ENCODE assay signal across 4 fruit fly cellular contexts in genomic region chr3R:19223369-19223768, dm6.
TF ChIP-seq lines count a peak whose summit lies in the region.

No protein-coding gene starts in this region.

- no peak for TF ChIP-seq CTCF in whole organism, embryonic (GFP tag; optimal IDR thresholded peaks at IDR 0.05; lab: Kevin White, UChicago)

TF ChIP-seq in whole organism, adult, 20 proteins besides CTCF, POLR2A, EP300 and RAD21:
- TF ChIP-seq CG7101 (tag; optimal IDR thresholded peaks at IDR 0.05; lab: Kevin White, UChicago) = no peak
- TF ChIP-seq Mnt (GFP tag; optimal IDR thresholded peaks at IDR 0.05; lab: Kevin White, UChicago) = peak; percentile 35
- peak; percentile 5 for TF ChIP-seq pad (GFP tag; optimal IDR thresholded peaks at IDR 0.05; lab: Kevin White, UChicago)
- peak; percentile 22 for TF ChIP-seq cic (GFP tag; optimal IDR thresholded peaks at IDR 0.05; lab: Kevin White, UChicago)
- no peak for TF ChIP-seq tj (GFP tag; optimal IDR thresholded peaks at IDR 0.05; lab: Kevin White, UChicago)
- TF ChIP-seq Crg-1 (GFP tag; optimal IDR thresholded peaks at IDR 0.05; lab: Kevin White, UChicago) = no peak
- no peak for TF ChIP-seq CG11617 (GFP tag; optimal IDR thresholded peaks at IDR 0.05; lab: Kevin White, UChicago)

TF ChIP-seq in whole organism, embryonic, 481 proteins besides CTCF, POLR2A, EP300 and RAD21 (continues in another document):
- TF ChIP-seq tin (GFP tag; optimal IDR thresholded peaks at IDR 0.05; lab: Kevin White, UChicago) (no peak), CG4617 (GFP tag; optimal IDR thresholded peaks at IDR 0.05; lab: Kevin White, UChicago; ENCODE audit: borderline replicate concordance) (no peak), nmo (GFP tag; optimal IDR thresholded peaks at IDR 0.05; lab: Kevin White, UChicago) (no peak), CHES-1-like (GFP tag; optimal IDR thresholded peaks at IDR 0.05; lab: Kevin White, UChicago) (no peak), Vsx1 (GFP tag; optimal IDR thresholded peaks at IDR 0.05; lab: Kevin White, UChicago) (peak; percentile 38), pan (optimal IDR thresholded peaks at IDR 0.05; lab: Kevin White, UChicago) (no peak), pan (GFP tag; optimal IDR thresholded peaks at IDR 0.05 in 1 of 2, IDR thresholded peaks at IDR 0.05 in 1 of 2) (no peak), danr (GFP tag; IDR thresholded peaks at IDR 0.05; lab: Robert Waterston, UW) (no peak), CG4820 (GFP tag; optimal IDR thresholded peaks at IDR 0.05; lab: Kevin White, UChicago) (no peak), inv (GFP tag; IDR thresholded peaks at IDR 0.05; lab: Robert Waterston, UW; ENCODE audit: partially characterized antibody) (0 out of 2 replicates have a peak, but pooled peaks have one; percentile 11), HHEX (GFP tag; optimal IDR thresholded peaks at IDR 0.05; lab: Kevin White, UChicago) (peak; percentile 36), cad (GFP tag; optimal IDR thresholded peaks at IDR 0.05; lab: Kevin White, UChicago) (no peak), CG13894 (tag; optimal IDR thresholded peaks at IDR 0.05; lab: Kevin White, UChicago) (peak; percentile 61), vfl (GFP tag; optimal IDR thresholded peaks at IDR 0.05; lab: Kevin White, UChicago) (no peak), CG15479 (GFP tag; optimal IDR thresholded peaks at IDR 0.05; lab: Kevin White, UChicago) (no peak), Lim3 (GFP tag; IDR thresholded peaks at IDR 0.05; lab: Robert Waterston, UW) (peak; percentile 37; the same call in 1 of the 2 replicates), CG2875 (GFP tag; optimal IDR thresholded peaks at IDR 0.05; lab: Kevin White, UChicago) (no peak), toy (GFP tag; IDR thresholded peaks at IDR 0.05; lab: Robert Waterston, UW) (no peak), CG3995 (GFP tag; optimal IDR thresholded peaks at IDR 0.05; lab: Kevin White, UChicago) (peak; percentile 37), seq (GFP tag; IDR thresholded peaks at IDR 0.05; lab: Robert Waterston, UW) (peak; percentile 6; the same call in 1 of the 2 replicates), grau (tag; optimal IDR thresholded peaks at IDR 0.05; lab: Kevin White, UChicago) (no peak), cwo (GFP tag; optimal IDR thresholded peaks at IDR 0.05; lab: Kevin White, UChicago) (peak; percentile 96), Chrac-16 (GFP tag; optimal IDR thresholded peaks at IDR 0.05; lab: Kevin White, UChicago) (no peak), CG3163 (GFP tag; optimal IDR thresholded peaks at IDR 0.05; lab: Kevin White, UChicago) (no peak), gro (GFP tag; optimal IDR thresholded peaks at IDR 0.05; lab: Kevin White, UChicago) (peak; percentile 62), CG17912 (GFP tag; optimal IDR thresholded peaks at IDR 0.05; lab: Kevin White, UChicago) (no peak), sens (GFP tag; lab: Kevin White, UChicago) (no peak), Hmr (GFP tag; optimal IDR thresholded peaks at IDR 0.05; lab: Kevin White, UChicago) (peak; percentile 25)

TF ChIP-seq in whole organism, prepupa, 60 proteins besides CTCF, POLR2A, EP300 and RAD21:
- no peak for TF ChIP-seq pdm3 (GFP tag; optimal IDR thresholded peaks at IDR 0.05; lab: Kevin White, UChicago)
- TF ChIP-seq CG1621 (tag; optimal IDR thresholded peaks at IDR 0.05; lab: Kevin White, UChicago) = no peak
- TF ChIP-seq vri (GFP tag; optimal IDR thresholded peaks at IDR 0.05; lab: Kevin White, UChicago) = peak; percentile 12
- TF ChIP-seq fkh (GFP tag; optimal IDR thresholded peaks at IDR 0.05; lab: Kevin White, UChicago) = peak; percentile 48
TF ChIP-seq in whole organism, prepupa: peak in this region for 2.

TF ChIP-seq in whole organism, wandering third instar larva, 38 proteins besides CTCF, POLR2A, EP300 and RAD21:
- no peak for TF ChIP-seq Hr78 (GFP tag; optimal IDR thresholded peaks at IDR 0.05; lab: Kevin White, UChicago)
- TF ChIP-seq h (GFP tag; optimal IDR thresholded peaks at IDR 0.05; lab: Kevin White, UChicago) = peak; percentile 74
- TF ChIP-seq Jra (GFP tag; optimal IDR thresholded peaks at IDR 0.05; lab: Kevin White, UChicago) = no peak
- TF ChIP-seq tai (GFP tag; optimal IDR thresholded peaks at IDR 0.05; lab: Kevin White, UChicago) = no peak
TF ChIP-seq in whole organism, wandering third instar larva: peak in this region for 1.
